Worm (Caenorhabditis elegans): ENCODE measurements around the gene Y55F3BL.4.

- TF ChIP-seq dao-5 (tag; optimal IDR thresholded peaks at IDR 0.05) (no peak), him-1 (tag; optimal IDR thresholded peaks at IDR 0.05) (no peak)
Observed at ce11 chrIV:756421-756820, 48.5 kb upstream of the Y55F3BL.4 start, which contains the start of gene srt-23.

Measured in whole organism, L4/young adult.